Comparison of ENCODE assay signal across 2 worm cellular contexts in genomic region chrIV:3652223-3652622, ce11.
TF ChIP-seq lines count a peak whose summit lies in the region.

No protein-coding gene starts in this region.

TF ChIP-seq in whole organism, L1 larva, 84 proteins besides CTCF, POLR2A, EP300 and RAD21 (continued from another document):
- TF ChIP-seq unc-62 (GFP tag; optimal IDR thresholded peaks at IDR 0.05; lab: Kevin White, UChicago) (no peak), pag-3 (tag; optimal IDR thresholded peaks at IDR 0.05; lab: Kevin White, UChicago; ENCODE audit: borderline replicate concordance, insufficient read depth) (no peak), lin-14 (GFP tag; optimal IDR thresholded peaks at IDR 0.05; lab: Kevin White, UChicago) (peak; percentile 13), ztf-11 (tag; optimal IDR thresholded peaks at IDR 0.05; lab: Kevin White, UChicago) (no peak), nhr-20 (tag; optimal IDR thresholded peaks at IDR 0.05; lab: Kevin White, UChicago) (peak; percentile 69), ets-5 (GFP tag; IDR thresholded peaks at IDR 0.05; lab: Robert Waterston, UW) (no peak), Y116A8C.19 (tag; optimal IDR thresholded peaks at IDR 0.05; lab: Kevin White, UChicago; ENCODE audit: borderline replicate concordance) (no peak), C16A3.4 (tag; optimal IDR thresholded peaks at IDR 0.05; lab: Kevin White, UChicago) (no peak), unc-86 (tag; optimal IDR thresholded peaks at IDR 0.05; lab: Kevin White, UChicago) (no peak), lin-13 (GFP tag; optimal IDR thresholded peaks at IDR 0.05; lab: Kevin White, UChicago) (no peak), egl-13 (tag; optimal IDR thresholded peaks at IDR 0.05; lab: Kevin White, UChicago) (no peak), blmp-1 (tag; optimal IDR thresholded peaks at IDR 0.05; lab: Kevin White, UChicago) (peak; percentile 67), nhr-237 (tag; optimal IDR thresholded peaks at IDR 0.05; lab: Kevin White, UChicago) (no peak), nhr-19 (GFP tag; conservative IDR thresholded peaks at IDR 0.05; lab: Robert Waterston, UW) (peak; percentile 42), nhr-84 (tag; optimal IDR thresholded peaks at IDR 0.05; lab: Kevin White, UChicago) (no peak), sptf-1 (tag; optimal IDR thresholded peaks at IDR 0.05; lab: Kevin White, UChicago) (no peak), mef-2 (tag; optimal IDR thresholded peaks at IDR 0.05; lab: Kevin White, UChicago) (no peak), lin-39 (tag; optimal IDR thresholded peaks at IDR 0.05; lab: Kevin White, UChicago) (no peak), egl-27 (tag; optimal IDR thresholded peaks at IDR 0.05; lab: Kevin White, UChicago) (no peak), mep-1 (tag; optimal IDR thresholded peaks at IDR 0.05; lab: Kevin White, UChicago) (no peak), ceh-90 (tag; optimal IDR thresholded peaks at IDR 0.05; lab: Kevin White, UChicago) (no peak), ces-1 (GFP tag; optimal IDR thresholded peaks at IDR 0.05; lab: Kevin White, UChicago) (no peak), jun-1 (tag; optimal IDR thresholded peaks at IDR 0.05; lab: Kevin White, UChicago) (no peak), fos-1 (tag; optimal IDR thresholded peaks at IDR 0.05; lab: Kevin White, UChicago) (no peak), elt-2 (tag; optimal IDR thresholded peaks at IDR 0.05; lab: Kevin White, UChicago) (no peak), skn-1 (tag; optimal IDR thresholded peaks at IDR 0.05; lab: Kevin White, UChicago) (no peak), lir-3 (tag; optimal IDR thresholded peaks at IDR 0.05; lab: Kevin White, UChicago; ENCODE audit: poor library complexity) (no peak), nhr-90 (tag; optimal IDR thresholded peaks at IDR 0.05; lab: Kevin White, UChicago; ENCODE audit: poor library complexity) (peak; percentile 37), aly-2 (tag; optimal IDR thresholded peaks at IDR 0.05; lab: Kevin White, UChicago) (no peak), snu-23 (GFP tag; optimal IDR thresholded peaks at IDR 0.05; lab: Kevin White, UChicago) (peak; percentile 44), efl-3 (GFP tag; optimal IDR thresholded peaks at IDR 0.05; lab: Kevin White, UChicago) (no peak), tbx-2 (tag; optimal IDR thresholded peaks at IDR 0.05; lab: Kevin White, UChicago) (peak; percentile 30), nhr-85 (tag; lab: Kevin White, UChicago) (peak; percentile 83), ceh-88 (GFP tag; IDR thresholded peaks at IDR 0.05; lab: Robert Waterston, UW) (no peak), sup-37 (GFP tag; optimal IDR thresholded peaks at IDR 0.05; lab: Kevin White, UChicago) (no peak), nhr-11 (tag; optimal IDR thresholded peaks at IDR 0.05; lab: Kevin White, UChicago) (no peak), lin-35 (GFP tag; optimal IDR thresholded peaks at IDR 0.05; lab: Kevin White, UChicago) (peak in 1 of 2 experiments; percentile 0), irx-1 (tag; optimal IDR thresholded peaks at IDR 0.05; lab: Kevin White, UChicago) (no peak), unc-98 (GFP tag; IDR thresholded peaks at IDR 0.05; lab: Robert Waterston, UW) (no peak), unc-30 (tag; optimal IDR thresholded peaks at IDR 0.05; lab: Kevin White, UChicago) (no peak), hpl-2 (GFP tag; optimal IDR thresholded peaks at IDR 0.05; lab: Kevin White, UChicago) (no peak), nhr-47 (tag; optimal IDR thresholded peaks at IDR 0.05; lab: Kevin White, UChicago) (peak; percentile 8), nhr-71 (tag; optimal IDR thresholded peaks at IDR 0.05; lab: Kevin White, UChicago) (peak; percentile 58), rnt-1 (tag; optimal IDR thresholded peaks at IDR 0.05; lab: Kevin White, UChicago) (peak; percentile 55), alr-1 (tag; optimal IDR thresholded peaks at IDR 0.05; lab: Kevin White, UChicago; ENCODE audit: borderline replicate concordance) (no peak)
TF ChIP-seq in whole organism, L1 larva: peak in this region for 15.

TF ChIP-seq in whole organism, L4 larva, 104 proteins besides CTCF, POLR2A, EP300 and RAD21 (continued from another document):
- TF ChIP-seq daf-16 (GFP tag; optimal IDR thresholded peaks at IDR 0.05; lab: Kevin White, UChicago): no peak
- peak; percentile 27 for TF ChIP-seq daf-16 (tag; optimal IDR thresholded peaks at IDR 0.05; lab: Kevin White, UChicago)
- TF ChIP-seq dmd-6 (GFP tag; IDR thresholded peaks at IDR 0.05; lab: Robert Waterston, UW): peak; percentile 60
- TF ChIP-seq lsy-2 (tag; optimal IDR thresholded peaks at IDR 0.05; lab: Kevin White, UChicago): peak in 1 of 2 experiments; percentile 21
- TF ChIP-seq dmd-9 (GFP tag; IDR thresholded peaks at IDR 0.05; lab: Robert Waterston, UW): no peak
- peak in 1 of 2 experiments; percentile 39 for TF ChIP-seq hif-1 (tag; optimal IDR thresholded peaks at IDR 0.05; lab: Kevin White, UChicago)
- TF ChIP-seq tag-97 (GFP tag; IDR thresholded peaks at IDR 0.05; lab: Robert Waterston, UW): no peak
- TF ChIP-seq php-3 (GFP tag; IDR thresholded peaks at IDR 0.05; lab: Robert Waterston, UW): no peak
- no peak for TF ChIP-seq daf-8 (GFP tag; IDR thresholded peaks at IDR 0.05; lab: Robert Waterston, UW)
- peak; percentile 90 for TF ChIP-seq nhr-48 (tag; optimal IDR thresholded peaks at IDR 0.05; lab: Kevin White, UChicago)
- no peak for TF ChIP-seq F10B5.3 (tag; optimal IDR thresholded peaks at IDR 0.05; lab: Kevin White, UChicago)
- peak; percentile 73 for TF ChIP-seq hlh-11 (tag; optimal IDR thresholded peaks at IDR 0.05; lab: Kevin White, UChicago)
TF ChIP-seq in whole organism, L4 larva: peak in this region for 14.
